Fruit fly (Drosophila melanogaster): ENCODE results near the gene CG14968.

CG14968 gene

dm6 chr3L:3300345-3300744 lies 2.6 kb downstream of the CG14968 start (continued):
- no peak for TF ChIP-seq Lpt (GFP tag; optimal IDR thresholded peaks at IDR 0.05)
- no peak for TF ChIP-seq Abd-B (GFP tag; optimal IDR thresholded peaks at IDR 0.05)
- TF ChIP-seq CG12744 (GFP tag; optimal IDR thresholded peaks at IDR 0.05) = no peak
- peak; percentile 73 for TF ChIP-seq ttk (GFP tag; IDR thresholded peaks at IDR 0.05)
- no peak for TF ChIP-seq CG11723 (GFP tag; optimal IDR thresholded peaks at IDR 0.05)
- TF ChIP-seq inv (GFP tag; IDR thresholded peaks at IDR 0.05; ENCODE audit: partially characterized antibody) = no peak
- TF ChIP-seq CG4360 (GFP tag; IDR thresholded peaks at IDR 0.05) = peak; percentile 20; the same call in 1 of the 2 replicates
- TF ChIP-seq CG14014 (GFP tag; IDR thresholded peaks at IDR 0.05) = peak; percentile 72; the same call in 1 of the 2 replicates
- peak; percentile 69 for TF ChIP-seq seq (GFP tag; IDR thresholded peaks at IDR 0.05)
- TF ChIP-seq CG1603 (tag; optimal IDR thresholded peaks at IDR 0.05) = peak; percentile 78
- TF ChIP-seq Pdp1 (GFP tag; optimal IDR thresholded peaks at IDR 0.05) = no peak
- no peak for TF ChIP-seq CG10462 (GFP tag; optimal IDR thresholded peaks at IDR 0.05)
- TF ChIP-seq sob (GFP tag; IDR thresholded peaks at IDR 0.05) = peak; percentile 72
- TF ChIP-seq PHDP (tag; optimal IDR thresholded peaks at IDR 0.05) = no peak
- TF ChIP-seq otp (GFP tag; IDR thresholded peaks at IDR 0.05) = peak; percentile 62; the same call in 2 of the 3 replicates
- no peak for TF ChIP-seq CG2202 (tag; optimal IDR thresholded peaks at IDR 0.05)
- peak; percentile 83 for TF ChIP-seq CG11504 (tag; optimal IDR thresholded peaks at IDR 0.05)
- peak; percentile 22 for TF ChIP-seq CG12942 (GFP tag; optimal IDR thresholded peaks at IDR 0.05)
- no peak for TF ChIP-seq CG8089 (GFP tag; optimal IDR thresholded peaks at IDR 0.05)
- no peak for TF ChIP-seq sug (tag; optimal IDR thresholded peaks at IDR 0.05)
- no peak for TF ChIP-seq nom (GFP tag; optimal IDR thresholded peaks at IDR 0.05)
- peak; percentile 9; the same call in 1 of the 2 replicates for TF ChIP-seq Ravus (GFP tag; IDR thresholded peaks at IDR 0.05)
- TF ChIP-seq sc (optimal IDR thresholded peaks at IDR 0.05) = no peak
- TF ChIP-seq sc (GFP tag; optimal IDR thresholded peaks at IDR 0.05) = peak; percentile 4
- TF ChIP-seq hth (optimal IDR thresholded peaks at IDR 0.05) = no peak
- TF ChIP-seq Gug (GFP tag; IDR thresholded peaks at IDR 0.05) = 0 out of 4 replicates have a peak, but pooled peaks have one; percentile 10
- no peak for TF ChIP-seq GATAe (GFP tag; conservative IDR thresholded peaks at IDR 0.05)
- TF ChIP-seq Xbp1 (GFP tag; optimal IDR thresholded peaks at IDR 0.05) = peak; percentile 49
- TF ChIP-seq tgo (GFP tag; IDR thresholded peaks at IDR 0.05) = peak; percentile 72
- TF ChIP-seq btn (GFP tag; optimal IDR thresholded peaks at IDR 0.05) = peak; percentile 63
- peak in 1 of 2 experiments; percentile 60 for TF ChIP-seq Hr51 (GFP tag; optimal IDR thresholded peaks at IDR 0.05)
- peak; percentile 61 for TF ChIP-seq Sox100B (GFP tag; optimal IDR thresholded peaks at IDR 0.05)
- no peak for TF ChIP-seq Scr (GFP tag; IDR thresholded peaks at IDR 0.05; ENCODE audit: partially characterized antibody)
- 0 out of 2 replicates have a peak, but pooled peaks have one; percentile 38 for TF ChIP-seq CG10959 (GFP tag; IDR thresholded peaks at IDR 0.05)
- peak; percentile 81 for TF ChIP-seq CG31441 (GFP tag; IDR thresholded peaks at IDR 0.05)
- TF ChIP-seq bbx (GFP tag; IDR thresholded peaks at IDR 0.05; ENCODE audit: partially characterized antibody) = no peak
- TF ChIP-seq fd102C (GFP tag; optimal IDR thresholded peaks at IDR 0.05) = no peak
- TF ChIP-seq vnd (GFP tag; IDR thresholded peaks at IDR 0.05; ENCODE audit: partially characterized antibody) = no peak
- no peak for TF ChIP-seq bowl (GFP tag; IDR thresholded peaks at IDR 0.05)
- TF ChIP-seq CG4730 (GFP tag; IDR thresholded peaks at IDR 0.05) = peak; percentile 65
- TF ChIP-seq CG15479 (GFP tag; optimal IDR thresholded peaks at IDR 0.05) = no peak
- TF ChIP-seq CG13775 (GFP tag; optimal IDR thresholded peaks at IDR 0.05) = peak; percentile 16
- TF ChIP-seq CG32532 (GFP tag; IDR thresholded peaks at IDR 0.05) = no peak
- TF ChIP-seq CG3163 (GFP tag; optimal IDR thresholded peaks at IDR 0.05) = no peak
- peak; percentile 38 for TF ChIP-seq CG12219 (GFP tag; optimal IDR thresholded peaks at IDR 0.05)
- TF ChIP-seq CG34224 (GFP tag; IDR thresholded peaks at IDR 0.05; ENCODE audit: partially characterized antibody) = no peak
- TF ChIP-seq wdn (GFP tag; IDR thresholded peaks at IDR 0.05) = no peak
- TF ChIP-seq CG4328 (GFP tag; optimal IDR thresholded peaks at IDR 0.05) = no peak
- TF ChIP-seq CG31388 (GFP tag; optimal IDR thresholded peaks at IDR 0.05) = no peak
- peak; percentile 74 for TF ChIP-seq CG10366 (GFP tag; IDR thresholded peaks at IDR 0.05)
- TF ChIP-seq phol (tag; optimal IDR thresholded peaks at IDR 0.05) = peak; percentile 70

Data from whole organism, embryonic.